Fruit fly (Drosophila melanogaster) whole organism, embryonic: ENCODE data around the gene CG7611.

Source experiments
- Antp ChIP-seq: fragments of 200-800 bp; sonication (Bioruptor generic); optimal IDR thresholded peaks from 3 replicates; lab custom pipeline; 2016; ENCODE audit warnings: missing biosample characterization, missing genetic modification characterization
- CG12299 ChIP-seq: fragments of 200-800 bp; sonication (Bioruptor generic); optimal IDR thresholded peaks from 2 replicates; lab custom pipeline; 2018; ENCODE audit warnings: missing biosample characterization, mild to moderate bottlenecking, missing genetic modification characterization
- CG15514 ChIP-seq: fragments of 200-800 bp; sonication (Bioruptor generic); optimal IDR thresholded peaks from 3 replicates; lab custom pipeline; 2017; ENCODE audit warnings: missing biosample characterization, missing genetic modification characterization, mild to moderate bottlenecking, moderate library complexity, missing genetic modification reagents
- CG17361 ChIP-seq: fragments of 200-800 bp; sonication (Bioruptor generic); IDR thresholded peaks from 3 replicates; pipeline ENCODE4 v1.3.6; 2022; ENCODE audit warnings: missing biosample characterization, missing genetic modification characterization
- CG17912 ChIP-seq: fragments of 200-800 bp; sonication (Bioruptor generic); optimal IDR thresholded peaks from 2 replicates; lab custom pipeline; 2018; ENCODE audit warnings: missing biosample characterization, mild to moderate bottlenecking, missing genetic modification characterization
- CG2116 ChIP-seq: fragments of 200-800 bp; sonication (Bioruptor generic); optimal IDR thresholded peaks from 3 replicates; lab custom pipeline; 2018; ENCODE audit warnings: missing biosample characterization, mild to moderate bottlenecking, missing genetic modification characterization
- CG2199 ChIP-seq: fragments of 200-800 bp; sonication (Bioruptor generic); IDR thresholded peaks from 3 replicates; pipeline ENCODE4 v1.3.6; 2022; ENCODE audit warnings: missing biosample characterization, missing genetic modification characterization
- CG30403 ChIP-seq: fragments of 200-800 bp; sonication (Bioruptor generic); optimal IDR thresholded peaks from 3 replicates; lab custom pipeline; 2016; ENCODE audit warnings: missing biosample characterization, missing genetic modification characterization
- CG30431 ChIP-seq: fragments of 200-800 bp; sonication (Bioruptor generic); optimal IDR thresholded peaks from 2 replicates; lab custom pipeline; 2017; ENCODE audit warnings: missing biosample characterization, missing genetic modification characterization
- CG32532 ChIP-seq: fragments of 200-800 bp; sonication (Bioruptor generic); IDR thresholded peaks from 2 replicates; pipeline ENCODE4 v1.3.6; 2022; ENCODE audit warnings: missing biosample characterization, missing genetic modification characterization
- CG6791 ChIP-seq: fragments of 200-800 bp; sonication (Bioruptor generic); IDR thresholded peaks from 3 replicates; pipeline ENCODE4 v1.3.6; 2022; ENCODE audit warnings: missing biosample characterization, missing genetic modification characterization; ENCODE audit not compliant: partially characterized antibody
- CG7987 ChIP-seq: fragments of 200-800 bp; sonication (Bioruptor generic); optimal IDR thresholded peaks from 2 replicates; lab custom pipeline; 2018; ENCODE audit warnings: missing biosample characterization, mild to moderate bottlenecking, missing genetic modification characterization, moderate library complexity
- CG8290 ChIP-seq, 3 experiments: fragments of 200-800 bp; sonication (Bioruptor generic); optimal IDR thresholded peaks; 2 replicates each; lab custom pipeline; 2016 to 2019; ENCODE audit warnings: missing biosample characterization in 3 of 3, missing genetic modification characterization in 3 of 3, mild to moderate bottlenecking in 2 of 3, moderate library complexity in 1 of 3
- CG8765 ChIP-seq: fragments of 200-800 bp; sonication (Bioruptor generic); IDR thresholded peaks from 2 replicates; pipeline ENCODE4 v1.3.6; 2022; ENCODE audit warnings: missing biosample characterization, missing genetic modification characterization
- Dbx ChIP-seq: fragments of 200-800 bp; sonication (Bioruptor generic); IDR thresholded peaks from 3 replicates; pipeline ENCODE4 v1.3.6; 2022; ENCODE audit warnings: missing biosample characterization, missing genetic modification characterization
- Dll ChIP-seq: fragments of 200-800 bp; sonication (Bioruptor generic); IDR thresholded peaks from 4 replicates; pipeline ENCODE4 v1.3.6; 2022; ENCODE audit warnings: missing biosample characterization, missing genetic modification characterization; ENCODE audit not compliant: partially characterized antibody
- Doc3 ChIP-seq: fragments of 200-800 bp; sonication (Bioruptor generic); IDR thresholded peaks from 3 replicates; pipeline ENCODE4 v1.3.6; 2022; ENCODE audit warnings: missing biosample characterization, missing genetic modification characterization; ENCODE audit not compliant: partially characterized antibody
- Dp ChIP-seq: fragments of 200-800 bp; sonication (Bioruptor generic); optimal IDR thresholded peaks from 2 replicates; lab custom pipeline; 2018; ENCODE audit warnings: missing biosample characterization, mild to moderate bottlenecking, missing genetic modification characterization, moderate library complexity
- Ets65A ChIP-seq: fragments of 200-800 bp; sonication (Bioruptor generic); peaks from one replicate; lab custom pipeline; 2016; ENCODE audit warnings: missing biosample characterization, missing genetic modification characterization
- Fer1 ChIP-seq: fragments of 200-800 bp; sonication (Bioruptor generic); optimal IDR thresholded peaks from 2 replicates; lab custom pipeline; 2017; ENCODE audit warnings: missing biosample characterization, mild to moderate bottlenecking, missing genetic modification characterization
- HLH4C ChIP-seq: fragments of 200-800 bp; sonication (Bioruptor generic); IDR thresholded peaks from 3 replicates; pipeline ENCODE4 v1.3.6; 2022; ENCODE audit warnings: missing biosample characterization, missing genetic modification characterization; ENCODE audit not compliant: partially characterized antibody
- Hr78 ChIP-seq, 2 experiments: fragments of 200-800 bp in 1 of 2; fragments of >200 bp in 1 of 2; sonication (Bioruptor generic) in 1 of 2; optimal IDR thresholded peaks; 2 replicates each; lab custom pipeline; 2017 to 2019; ENCODE audit warnings: missing biosample characterization in 2 of 2, missing genetic modification characterization in 2 of 2, mild to moderate bottlenecking in 1 of 2, moderate library complexity in 1 of 2
- Hsf ChIP-seq: fragments of 200-800 bp; sonication (Bioruptor generic); optimal IDR thresholded peaks from 3 replicates; lab custom pipeline; 2016; ENCODE audit warnings: missing biosample characterization, missing genetic modification characterization
- Med ChIP-seq: fragments of 200-800 bp; sonication (Bioruptor generic); peaks from one replicate; lab custom pipeline; 2016; ENCODE audit warnings: missing biosample characterization, missing genetic modification characterization, mild to moderate bottlenecking, inconsistent platforms, moderate library complexity
- Myb ChIP-seq: fragments of 200-800 bp; sonication (Bioruptor generic); optimal IDR thresholded peaks from 2 replicates; lab custom pipeline; 2016; ENCODE audit warnings: missing biosample characterization, missing genetic modification characterization
- Opbp ChIP-seq: fragments of 200-800 bp; sonication (Bioruptor generic); IDR thresholded peaks from 3 replicates; pipeline ENCODE4 v1.3.6; 2022; ENCODE audit warnings: missing biosample characterization, missing genetic modification characterization; ENCODE audit not compliant: partially characterized antibody
- YL-1 ChIP-seq: fragments of 200-800 bp; sonication (Bioruptor generic); optimal IDR thresholded peaks from 3 replicates; lab custom pipeline; 2017; ENCODE audit warnings: missing biosample characterization, mild to moderate bottlenecking, missing genetic modification characterization
- amos ChIP-seq: fragments of 200-800 bp; sonication (Bioruptor generic); IDR thresholded peaks from 2 replicates; pipeline ENCODE4 v1.3.6; 2022; ENCODE audit warnings: missing biosample characterization, missing genetic modification characterization; ENCODE audit not compliant: partially characterized antibody
- ato ChIP-seq: fragments of 200-800 bp; sonication (Bioruptor generic); IDR thresholded peaks from 2 replicates; pipeline ENCODE4 v1.3.6; 2022; ENCODE audit warnings: missing biosample characterization, missing genetic modification characterization; ENCODE audit not compliant: partially characterized antibody
- az2 ChIP-seq: fragments of 200-800 bp; sonication (Bioruptor generic); optimal IDR thresholded peaks from 3 replicates; lab custom pipeline; 2016; ENCODE audit warnings: missing biosample characterization, missing genetic modification characterization
- bbx ChIP-seq: fragments of 200-800 bp; sonication (Bioruptor generic); IDR thresholded peaks from 2 replicates; pipeline ENCODE4 v1.3.6; 2022; ENCODE audit warnings: missing biosample characterization, missing genetic modification characterization; ENCODE audit not compliant: partially characterized antibody
- chinmo ChIP-seq: fragments of 200-800 bp; sonication (Bioruptor generic); IDR thresholded peaks from 4 replicates; pipeline ENCODE4 v1.3.6; 2022; ENCODE audit warnings: missing biosample characterization, missing genetic modification characterization; ENCODE audit not compliant: partially characterized antibody
- crc ChIP-seq: fragments of 200-800 bp; sonication (Bioruptor generic); optimal IDR thresholded peaks from 2 replicates; lab custom pipeline; 2016; ENCODE audit warnings: missing biosample characterization, missing genetic modification characterization
- exex ChIP-seq: fragments of 200-800 bp; sonication (Bioruptor generic); optimal IDR thresholded peaks from 4 replicates; lab custom pipeline; 2018; ENCODE audit warnings: missing biosample characterization, mild to moderate bottlenecking, missing genetic modification characterization, moderate library complexity
- gfzf ChIP-seq: fragments of 200-800 bp; sonication (Bioruptor generic); optimal IDR thresholded peaks from 2 replicates; lab custom pipeline; 2016; ENCODE audit warnings: missing biosample characterization, mild to moderate bottlenecking, missing genetic modification characterization, moderate library complexity
- lola ChIP-seq, 3 experiments: fragments of >200 bp in 2 of 3; fragments of 200-800 bp in 1 of 3; sonication (Bioruptor generic) in 1 of 3; optimal IDR thresholded peaks; 2 replicates each; lab custom pipeline; 2017 to 2019; ENCODE audit warnings: missing biosample characterization in 3 of 3, missing genetic modification characterization in 3 of 3, mild to moderate bottlenecking in 1 of 3, moderate library complexity in 1 of 3
- nerfin-1 ChIP-seq: fragments of 200-800 bp; sonication (Bioruptor generic); optimal IDR thresholded peaks from 3 replicates; lab custom pipeline; 2019; ENCODE audit warnings: missing biosample characterization, mild to moderate bottlenecking, missing genetic modification characterization, moderate library complexity
- nmo ChIP-seq: fragments of 200-800 bp; sonication (Bioruptor generic); optimal IDR thresholded peaks from 2 replicates; lab custom pipeline; 2018; ENCODE audit warnings: missing biosample characterization, mild to moderate bottlenecking, missing genetic modification characterization, moderate library complexity
- odd ChIP-seq: fragments of 200-800 bp; sonication (Bioruptor generic); optimal IDR thresholded peaks from 2 replicates; lab custom pipeline; 2017; ENCODE audit warnings: missing biosample characterization, mild to moderate bottlenecking, missing genetic modification characterization
- pfk ChIP-seq: fragments of 200-800 bp; sonication (Bioruptor generic); optimal IDR thresholded peaks from 2 replicates; lab custom pipeline; 2018; ENCODE audit warnings: missing biosample characterization, mild to moderate bottlenecking, missing genetic modification characterization, moderate library complexity
- pum ChIP-seq: fragments of 200-800 bp; sonication (Bioruptor generic); optimal IDR thresholded peaks from 2 replicates; lab custom pipeline; 2016; ENCODE audit warnings: missing biosample characterization, missing genetic modification characterization
- row ChIP-seq: fragments of 200-800 bp; sonication (Bioruptor generic); IDR thresholded peaks from 3 replicates; pipeline ENCODE4 v1.3.6; 2022; ENCODE audit warnings: missing biosample characterization, missing genetic modification characterization
- sob ChIP-seq: fragments of 200-800 bp; sonication (Bioruptor generic); IDR thresholded peaks from 2 replicates; pipeline ENCODE4 v1.3.6; 2022; ENCODE audit warnings: missing biosample characterization, missing genetic modification characterization
- ssp ChIP-seq: fragments of 200-800 bp; sonication (Bioruptor generic); IDR thresholded peaks from 2 replicates; pipeline ENCODE4 v1.3.6; 2022; ENCODE audit warnings: missing biosample characterization, missing genetic modification characterization
- sug ChIP-seq: fragments of 200-800 bp; optimal IDR thresholded peaks from 2 replicates; lab custom pipeline; 2019; ENCODE audit warnings: missing biosample characterization, mild to moderate bottlenecking, missing genetic modification characterization, moderate library complexity
- tna ChIP-seq: fragments of 200-800 bp; sonication (Bioruptor generic); IDR thresholded peaks from 2 replicates; pipeline ENCODE4 v1.3.6; 2022; ENCODE audit warnings: missing biosample characterization, missing genetic modification characterization; ENCODE audit not compliant: partially characterized antibody
- zen ChIP-seq: fragments of 200-800 bp; sonication (Bioruptor generic); optimal IDR thresholded peaks from 3 replicates; lab custom pipeline; 2018; ENCODE audit warnings: missing biosample characterization, mild to moderate bottlenecking, missing genetic modification characterization, moderate library complexity
- zfh2 ChIP-seq: fragments of 200-800 bp; sonication (Bioruptor generic); optimal IDR thresholded peaks from 2 replicates; lab custom pipeline; 2016; ENCODE audit warnings: missing biosample characterization, missing genetic modification characterization

Gene CG7611

DNA sequence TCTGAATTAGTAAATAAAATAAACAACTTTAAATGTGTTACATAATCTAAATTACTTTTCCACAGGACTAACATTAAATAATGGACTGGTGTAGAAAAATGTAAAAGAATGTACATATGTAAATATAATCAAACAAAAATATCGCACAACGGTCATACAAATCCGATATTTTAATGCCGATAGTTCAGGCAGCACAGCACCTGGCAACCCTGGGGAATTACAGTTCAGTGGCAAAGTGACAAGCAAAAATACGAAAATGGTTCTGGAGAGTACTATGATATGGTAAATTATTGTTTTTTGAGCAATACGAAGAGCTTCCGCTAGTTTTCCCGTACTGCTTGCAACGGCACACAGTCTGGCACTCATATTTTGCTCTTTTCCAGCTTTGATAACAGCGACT is 13.9 kb downstream of the CG7611 start, which contains the start of gene Rpn10 (continued):
- TF ChIP-seq CG30403 (GFP tag; lab: Kevin White, UChicago) (peak; percentile 33), HLH4C (GFP tag; lab: Robert Waterston, UW) (peak; percentile 95), Hr78 (GFP tag; optimal IDR thresholded peaks at IDR 0.05; lab: Kevin White, UChicago) (peak in 1 of 2 experiments; percentile 99), Hsf (peak; percentile 48), nmo (GFP tag; lab: Kevin White, UChicago) (peak; percentile 72), Dp (GFP tag; lab: Kevin White, UChicago) (peak; percentile 59), nerfin-1 (tag; lab: Kevin White, UChicago) (peak; percentile 58), CG8765 (GFP tag; lab: Robert Waterston, UW) (no peak), exex (no peak), pum (GFP tag; lab: Kevin White, UChicago) (peak; percentile 26), ato (peak; percentile 97), crc (no peak), CG15514 (GFP tag; lab: Kevin White, UChicago) (peak; percentile 80), tna (peak; percentile 94), Fer1 (peak; percentile 13), CG2116 (peak; percentile 54), YL-1 (GFP tag; lab: Kevin White, UChicago) (peak; percentile 71), row (peak; percentile 85), sug (peak; percentile 57), zen (tag; lab: Kevin White, UChicago) (peak; percentile 45), CG17912 (no peak), CG12299 (tag; lab: Kevin White, UChicago) (peak; percentile 1), Doc3 (GFP tag; lab: Robert Waterston, UW) (peak; percentile 94), odd (no peak), Myb (GFP tag; lab: Kevin White, UChicago) (peak; percentile 82), gfzf (GFP tag; lab: Kevin White, UChicago) (peak; percentile 71), CG32532 (peak; percentile 71), bbx (GFP tag; lab: Robert Waterston, UW) (peak; percentile 98), CG2199 (GFP tag; lab: Robert Waterston, UW) (0 out of 3 replicates have a peak, but pooled peaks have one; percentile 74), Opbp (GFP tag; lab: Robert Waterston, UW) (peak; percentile 98), az2 (GFP tag; lab: Kevin White, UChicago) (peak; percentile 6), ssp (GFP tag; lab: Robert Waterston, UW) (no peak), Ets65A (peak; percentile 90), Med (GFP tag; lab: Kevin White, UChicago) (peak; percentile 85), Dbx (peak; percentile 76), CG30431 (GFP tag; lab: Kevin White, UChicago) (no peak), lola (GFP tag; optimal IDR thresholded peaks at IDR 0.05; lab: Kevin White, UChicago) (peak in 1 of 3 experiments; percentile 13), pfk (GFP tag; lab: Kevin White, UChicago) (peak; percentile 69), zfh2 (GFP tag; lab: Kevin White, UChicago) (peak; percentile 27), chinmo (GFP tag; lab: Robert Waterston, UW) (peak; percentile 94), amos (GFP tag; lab: Robert Waterston, UW) (peak; percentile 99), CG17361 (peak; percentile 47; the same call in 1 of the 3 replicates), Antp (peak; percentile 29), Dll (GFP tag; lab: Robert Waterston, UW) (peak; percentile 95), CG7987 (peak; percentile 2), sob (GFP tag; lab: Robert Waterston, UW) (peak; percentile 65; the same call in 1 of the 2 replicates), CG6791 (GFP tag; lab: Robert Waterston, UW) (peak; percentile 98), CG8290 (GFP tag; optimal IDR thresholded peaks at IDR 0.05; lab: Kevin White, UChicago) (peak; percentile 50), CG8290 (tag; optimal IDR thresholded peaks at IDR 0.05; lab: Kevin White, UChicago) (peak in 1 of 2 experiments; percentile 66)
